Worm (Caenorhabditis elegans): ENCODE measurements around the gene F59B2.15.

ce11 chrIII:8962475-8962874 lies 40.0 kb downstream of the F59B2.15 start:
- TF ChIP-seq tbx-37 (GFP tag; conservative IDR thresholded peaks at IDR 0.05) (no peak), aly-1 (tag; optimal IDR thresholded peaks at IDR 0.05) (no peak), hnd-1 (tag; optimal IDR thresholded peaks at IDR 0.05) (no peak), ceh-36 (tag; optimal IDR thresholded peaks at IDR 0.05) (no peak), ama-1 (optimal IDR thresholded peaks at IDR 0.05) (no peak), pes-1 (GFP tag; IDR thresholded peaks at IDR 0.05) (no peak), hmg-4 (GFP tag; optimal IDR thresholded peaks at IDR 0.05) (no peak), scrt-1 (GFP tag; IDR thresholded peaks at IDR 0.05) (no peak), flt-1 (GFP tag; IDR thresholded peaks at IDR 0.05) (no peak), tbx-11 (GFP tag; IDR thresholded peaks at IDR 0.05) (no peak), ceh-13 (GFP tag; optimal IDR thresholded peaks at IDR 0.05) (no peak)
